Fruit fly (Drosophila melanogaster): ENCODE results near the gene ninaA.

The ninaA gene

DNA sequence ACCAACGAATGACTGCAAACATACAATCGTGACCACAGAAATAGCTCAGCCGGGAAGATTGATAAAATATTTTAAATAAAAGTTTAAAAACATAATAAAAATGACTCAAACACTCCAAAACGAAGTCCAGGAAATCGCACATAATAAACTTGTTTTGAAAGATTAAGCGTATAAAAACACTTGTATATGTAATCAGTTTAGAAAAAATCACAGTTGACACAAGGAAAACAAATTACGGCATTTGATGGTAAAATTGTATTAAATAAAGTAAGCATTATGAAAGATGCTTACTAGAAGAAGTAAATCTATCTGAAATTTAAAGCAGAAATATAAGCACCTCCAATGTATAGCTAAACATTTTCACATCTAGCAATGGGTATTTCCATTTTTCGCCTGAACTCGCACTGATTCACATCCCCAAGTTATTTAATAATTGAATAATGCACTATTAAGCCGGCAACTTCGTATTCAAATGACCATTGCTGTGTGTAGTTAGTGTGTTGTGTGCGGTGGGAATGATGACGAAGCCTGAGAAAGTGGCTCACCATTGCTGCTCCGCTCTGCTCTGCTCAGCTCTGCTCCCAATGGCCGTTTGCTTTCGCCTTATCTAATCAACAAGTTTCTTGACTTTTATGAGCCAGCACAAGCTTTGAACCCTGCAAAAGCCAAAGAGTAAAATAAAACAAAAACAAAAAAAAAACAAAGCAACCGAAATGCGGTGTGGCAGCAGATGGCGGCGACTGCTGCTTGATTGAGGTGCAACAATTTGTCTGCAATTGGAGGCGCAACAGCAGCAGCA is 29.7 kb upstream of the ninaA start (continued):
- TF ChIP-seq lmd (GFP tag; IDR thresholded peaks at IDR 0.05) = no peak
- TF ChIP-seq CG2202 (tag; optimal IDR thresholded peaks at IDR 0.05) = no peak
- TF ChIP-seq dpn (GFP tag; optimal IDR thresholded peaks at IDR 0.05) = peak in 1 of 2 experiments; percentile 13
- no peak for TF ChIP-seq Mad (GFP tag; optimal IDR thresholded peaks at IDR 0.05)
- no peak for TF ChIP-seq zen2 (GFP tag; IDR thresholded peaks at IDR 0.05; ENCODE audit: partially characterized antibody)
- TF ChIP-seq Spps (tag; optimal IDR thresholded peaks at IDR 0.05) = no peak
- no peak for TF ChIP-seq CG7963 (GFP tag; IDR thresholded peaks at IDR 0.05; ENCODE audit: partially characterized antibody)
- TF ChIP-seq CG7556 (GFP tag; optimal IDR thresholded peaks at IDR 0.05) = peak; percentile 37
- no peak for TF ChIP-seq NC2β (GFP tag; optimal IDR thresholded peaks at IDR 0.05)
- no peak for TF ChIP-seq her (GFP tag; optimal IDR thresholded peaks at IDR 0.05)
- no peak for TF ChIP-seq CG7357 (GFP tag; IDR thresholded peaks at IDR 0.05)
- TF ChIP-seq CG10366 (GFP tag; IDR thresholded peaks at IDR 0.05) = no peak
- no peak for TF ChIP-seq fd3F (GFP tag; optimal IDR thresholded peaks at IDR 0.05)
- no peak for TF ChIP-seq Gsc (GFP tag; IDR thresholded peaks at IDR 0.05)
- TF ChIP-seq aop (GFP tag; IDR thresholded peaks at IDR 0.05) = no peak
- no peak for TF ChIP-seq sr (GFP tag; IDR thresholded peaks at IDR 0.05)
- no peak for TF ChIP-seq CG10267 (tag; optimal IDR thresholded peaks at IDR 0.05)
- TF ChIP-seq Bteb2 (GFP tag; optimal IDR thresholded peaks at IDR 0.05) = no peak
- peak in 1 of 2 experiments; percentile 75 for TF ChIP-seq Hr78 (GFP tag; optimal IDR thresholded peaks at IDR 0.05)
- no peak for TF ChIP-seq hbn (GFP tag; IDR thresholded peaks at IDR 0.05; ENCODE audit: partially characterized antibody)
- TF ChIP-seq B-H2 (GFP tag; optimal IDR thresholded peaks at IDR 0.05) = no peak
- no peak for TF ChIP-seq CG12391 (tag; optimal IDR thresholded peaks at IDR 0.05)
- TF ChIP-seq Dbx (GFP tag; IDR thresholded peaks at IDR 0.05) = no peak
- TF ChIP-seq Sry-δ (GFP tag; optimal IDR thresholded peaks at IDR 0.05) = no peak
- peak; percentile 19 for TF ChIP-seq CG8924 (tag; optimal IDR thresholded peaks at IDR 0.05)
- TF ChIP-seq CG12659 (GFP tag; optimal IDR thresholded peaks at IDR 0.05) = peak; percentile 11
- TF ChIP-seq CG6175 (GFP tag; IDR thresholded peaks at IDR 0.05) = no peak
- no peak for TF ChIP-seq Hsf (GFP tag; optimal IDR thresholded peaks at IDR 0.05)
- TF ChIP-seq sisA (GFP tag; IDR thresholded peaks at IDR 0.05) = no peak
- peak in 1 of 2 experiments; percentile 15 for TF ChIP-seq Pdp1 (GFP tag; optimal IDR thresholded peaks at IDR 0.05)
- TF ChIP-seq CG9437 (GFP tag; optimal IDR thresholded peaks at IDR 0.05) = peak; percentile 32
- TF ChIP-seq CG15269 (tag; optimal IDR thresholded peaks at IDR 0.05) = peak; percentile 14
- TF ChIP-seq CG13123 (GFP tag; optimal IDR thresholded peaks at IDR 0.05) = no peak
- TF ChIP-seq CG31224 (GFP tag; IDR thresholded peaks at IDR 0.05) = no peak
- TF ChIP-seq E2f2 (GFP tag; IDR thresholded peaks at IDR 0.05) = no peak
- no peak for TF ChIP-seq CG7987 (GFP tag; optimal IDR thresholded peaks at IDR 0.05)
- no peak for TF ChIP-seq CG8359 (GFP tag; optimal IDR thresholded peaks at IDR 0.05; ENCODE audit: borderline replicate concordance)
- TF ChIP-seq CG4360 (GFP tag; IDR thresholded peaks at IDR 0.05) = no peak
- TF ChIP-seq btn (GFP tag; optimal IDR thresholded peaks at IDR 0.05) = no peak
- no peak for TF ChIP-seq CG13775 (GFP tag; optimal IDR thresholded peaks at IDR 0.05)
- no peak for TF ChIP-seq gro (GFP tag; optimal IDR thresholded peaks at IDR 0.05)
- TF ChIP-seq CG11695 (GFP tag; IDR thresholded peaks at IDR 0.05) = no peak
- TF ChIP-seq dmrt11E (tag; optimal IDR thresholded peaks at IDR 0.05) = no peak
- TF ChIP-seq CG1647 (GFP tag; optimal IDR thresholded peaks at IDR 0.05) = no peak
- TF ChIP-seq HLH54F (GFP tag; optimal IDR thresholded peaks at IDR 0.05) = no peak
- TF ChIP-seq nmo (GFP tag; optimal IDR thresholded peaks at IDR 0.05) = peak; percentile 38
- no peak for TF ChIP-seq toy (GFP tag; IDR thresholded peaks at IDR 0.05)
- no peak for TF ChIP-seq HLHmδ (GFP tag; optimal IDR thresholded peaks at IDR 0.05)
- TF ChIP-seq pan (optimal IDR thresholded peaks at IDR 0.05) = no peak
- no peak for TF ChIP-seq pan (GFP tag; optimal IDR thresholded peaks at IDR 0.05 in 1 of 2, IDR thresholded peaks at IDR 0.05 in 1 of 2)

Data from whole organism, embryonic.